Fruit fly (Drosophila melanogaster) whole organism, embryonic: ENCODE data around the gene Nrd1.
A peak's percentile ranks its signal among the peaks of the same experiment; 100 is the strongest.

Experiments
- Adf1 ChIP-seq: fragments of 200-800 bp; sonication (Bioruptor generic); IDR thresholded peaks from 2 replicates; pipeline ENCODE4 v1.3.6; 2022; ENCODE audit warnings: missing biosample characterization, missing genetic modification characterization
- Antp ChIP-seq: fragments of 200-800 bp; sonication (Bioruptor generic); optimal IDR thresholded peaks from 3 replicates; lab custom pipeline; 2016; ENCODE audit warnings: missing biosample characterization, missing genetic modification characterization
- B-H2 ChIP-seq: fragments of 200-800 bp; sonication (Bioruptor generic); optimal IDR thresholded peaks from 2 replicates; lab custom pipeline; 2018; ENCODE audit warnings: missing biosample characterization, mild to moderate bottlenecking, missing genetic modification characterization
- CG1024 ChIP-seq: fragments of 200-800 bp; sonication (Bioruptor generic); IDR thresholded peaks from 2 replicates; pipeline ENCODE4 v1.3.6; 2022; ENCODE audit warnings: missing biosample characterization, missing genetic modification characterization
- CG11560 ChIP-seq: fragments of 200-800 bp; sonication (Bioruptor generic); IDR thresholded peaks from 3 replicates; pipeline ENCODE4 v1.3.6; 2022; ENCODE audit warnings: missing biosample characterization, missing genetic modification characterization
- CG12104 ChIP-seq: fragments of 200-800 bp; sonication (Bioruptor generic); optimal IDR thresholded peaks from 3 replicates; lab custom pipeline; 2016; ENCODE audit warnings: missing biosample characterization, missing genetic modification characterization
- CG13775 ChIP-seq: fragments of 200-800 bp; sonication (Bioruptor generic); optimal IDR thresholded peaks from 3 replicates; lab custom pipeline; 2017; ENCODE audit warnings: missing biosample characterization, mild to moderate bottlenecking, missing genetic modification characterization
- CG14014 ChIP-seq: fragments of 200-800 bp; sonication (Bioruptor generic); IDR thresholded peaks from 2 replicates; pipeline ENCODE4 v1.3.6; 2022; ENCODE audit warnings: missing biosample characterization, missing genetic modification characterization
- CG15514 ChIP-seq: fragments of 200-800 bp; sonication (Bioruptor generic); optimal IDR thresholded peaks from 3 replicates; lab custom pipeline; 2017; ENCODE audit warnings: missing biosample characterization, missing genetic modification characterization, mild to moderate bottlenecking, moderate library complexity, missing genetic modification reagents
- CG15601 ChIP-seq: fragments of 200-800 bp; sonication (Bioruptor generic); optimal IDR thresholded peaks from 3 replicates; lab custom pipeline; 2019; ENCODE audit warnings: missing biosample characterization, mild to moderate bottlenecking, missing genetic modification characterization, moderate library complexity
- CG17385 ChIP-seq: fragments of 200-800 bp; sonication (Bioruptor generic); optimal IDR thresholded peaks from 3 replicates; lab custom pipeline; 2018; ENCODE audit warnings: missing biosample characterization, mild to moderate bottlenecking, missing genetic modification characterization
- CG30403 ChIP-seq: fragments of 200-800 bp; sonication (Bioruptor generic); optimal IDR thresholded peaks from 3 replicates; lab custom pipeline; 2016; ENCODE audit warnings: missing biosample characterization, missing genetic modification characterization
- CG3065 ChIP-seq: fragments of 200-800 bp; sonication (Bioruptor generic); optimal IDR thresholded peaks from 2 replicates; lab custom pipeline; 2016; ENCODE audit warnings: missing biosample characterization, missing genetic modification characterization
- CG33557 ChIP-seq: fragments of 200-800 bp; sonication (Bioruptor generic); optimal IDR thresholded peaks from 2 replicates; lab custom pipeline; 2019; ENCODE audit warnings: missing biosample characterization, mild to moderate bottlenecking, missing genetic modification characterization, moderate library complexity
- CG4707 ChIP-seq: fragments of 200-800 bp; sonication (Bioruptor generic); optimal IDR thresholded peaks from 2 replicates; lab custom pipeline; 2018; ENCODE audit warnings: missing biosample characterization, mild to moderate bottlenecking, missing genetic modification characterization, moderate library complexity
- CG6791 ChIP-seq: fragments of 200-800 bp; sonication (Bioruptor generic); IDR thresholded peaks from 3 replicates; pipeline ENCODE4 v1.3.6; 2022; ENCODE audit warnings: missing biosample characterization, missing genetic modification characterization; ENCODE audit not compliant: partially characterized antibody
- CG7357 ChIP-seq: fragments of 200-800 bp; sonication (Bioruptor generic); IDR thresholded peaks from 3 replicates; pipeline ENCODE4 v1.3.6; 2022; ENCODE audit warnings: missing biosample characterization, missing genetic modification characterization
- CG7745 ChIP-seq: fragments of 200-800 bp; sonication (Bioruptor generic); optimal IDR thresholded peaks from 2 replicates; lab custom pipeline; 2018; ENCODE audit warnings: missing biosample characterization, mild to moderate bottlenecking, missing genetic modification characterization, moderate library complexity
- Dfd ChIP-seq, 2 experiments: fragments of >200 bp; optimal IDR thresholded peaks; 2 replicates each; lab custom pipeline; 2017; ENCODE audit warnings: missing biosample characterization in 2 of 2, missing genetic modification characterization in 2 of 2
- Gsc ChIP-seq: fragments of 200-800 bp; sonication (Bioruptor generic); IDR thresholded peaks from 2 replicates; pipeline ENCODE4 v1.3.6; 2022; ENCODE audit warnings: missing biosample characterization, missing genetic modification characterization
- H2.0 ChIP-seq: fragments of 200-800 bp; sonication (Bioruptor generic); IDR thresholded peaks from 2 replicates; pipeline ENCODE4 v1.3.6; 2022; ENCODE audit warnings: missing biosample characterization, missing genetic modification characterization
- Max ChIP-seq: fragments of 200-800 bp; sonication (Bioruptor generic); optimal IDR thresholded peaks from 2 replicates; lab custom pipeline; 2016; ENCODE audit warnings: missing biosample characterization, mild to moderate bottlenecking, missing genetic modification characterization
- Poxn ChIP-seq: fragments of 200-800 bp; sonication (Bioruptor generic); IDR thresholded peaks from 2 replicates; pipeline ENCODE4 v1.3.6; 2022; ENCODE audit warnings: missing biosample characterization, missing genetic modification characterization
- YL-1 ChIP-seq: fragments of 200-800 bp; sonication (Bioruptor generic); optimal IDR thresholded peaks from 3 replicates; lab custom pipeline; 2017; ENCODE audit warnings: missing biosample characterization, mild to moderate bottlenecking, missing genetic modification characterization
- bigmax ChIP-seq: fragments of 200-800 bp; sonication (Bioruptor generic); optimal IDR thresholded peaks from 2 replicates; lab custom pipeline; 2018; ENCODE audit warnings: missing biosample characterization, mild to moderate bottlenecking, missing genetic modification characterization
- bsh ChIP-seq, 2 experiments: fragments of 200-800 bp; sonication (Bioruptor generic); optimal IDR thresholded peaks; 2 replicates each; lab custom pipeline; 2017 to 2018; ENCODE audit warnings: mild to moderate bottlenecking in 2 of 2, missing biosample characterization in 2 of 2, missing genetic modification characterization in 2 of 2, moderate library complexity in 1 of 2
- crp ChIP-seq, 2 experiments: fragments of 200-800 bp; sonication (Bioruptor generic); optimal IDR thresholded peaks; 2 replicates in 1 of 2; 3 replicates in 1 of 2; lab custom pipeline; 2017; ENCODE audit warnings: missing biosample characterization in 2 of 2, missing genetic modification characterization in 2 of 2, mild to moderate bottlenecking in 1 of 2, moderate library complexity in 1 of 2
- fd102C ChIP-seq: fragments of 200-800 bp; sonication (Bioruptor generic); optimal IDR thresholded peaks from 2 replicates; lab custom pipeline; 2018; ENCODE audit warnings: missing biosample characterization, mild to moderate bottlenecking, missing genetic modification characterization, moderate library complexity
- ftz-f1 ChIP-seq: fragments of 200-800 bp; sonication (Bioruptor generic); optimal IDR thresholded peaks from 2 replicates; lab custom pipeline; 2016; ENCODE audit warnings: missing biosample characterization, missing genetic modification characterization
- hkb ChIP-seq, 2 experiments: fragments of 200-800 bp in 1 of 2; fragments of >200 bp in 1 of 2; sonication (Bioruptor generic) in 1 of 2; IDR thresholded peaks in 1 of 2; optimal IDR thresholded peaks in 1 of 2; 2 replicates each; pipeline versions ENCODE4 v1.3.6 to Lab custom; 2017 to 2022; ENCODE audit warnings: missing biosample characterization in 1 of 2, missing genetic modification characterization in 1 of 2
- kni ChIP-seq: fragments of 200-800 bp; sonication (Bioruptor generic); optimal IDR thresholded peaks from 3 replicates; lab custom pipeline; 2017; ENCODE audit warnings: mild to moderate bottlenecking, missing biosample characterization, missing genetic modification reagents, missing genetic modification characterization
- lab ChIP-seq: fragments of 200-800 bp; sonication (Bioruptor generic); optimal IDR thresholded peaks from 3 replicates; lab custom pipeline; 2017; ENCODE audit warnings: missing biosample characterization, missing genetic modification characterization, mild to moderate bottlenecking, moderate library complexity, missing genetic modification reagents
- mld ChIP-seq: fragments of 200-800 bp; sonication (Bioruptor generic); IDR thresholded peaks from 3 replicates; pipeline ENCODE4 v1.3.6; 2022; ENCODE audit warnings: missing biosample characterization, missing genetic modification characterization; ENCODE audit not compliant: partially characterized antibody
- nau ChIP-seq: fragments of 200-800 bp; sonication (Bioruptor generic); optimal IDR thresholded peaks from 3 replicates; lab custom pipeline; 2017; ENCODE audit warnings: missing biosample characterization, mild to moderate bottlenecking, missing genetic modification characterization, missing genetic modification reagents
- nom ChIP-seq: fragments of 200-800 bp; sonication (Bioruptor generic); optimal IDR thresholded peaks from 2 replicates; lab custom pipeline; 2017; ENCODE audit warnings: missing biosample characterization, missing genetic modification characterization, mild to moderate bottlenecking, moderate library complexity, missing genetic modification reagents
- pros ChIP-seq: fragments of 200-800 bp; sonication (Bioruptor generic); optimal IDR thresholded peaks from 3 replicates; lab custom pipeline; 2019; ENCODE audit warnings: missing biosample characterization, mild to moderate bottlenecking, missing genetic modification characterization, moderate library complexity
- so ChIP-seq: fragments of 200-800 bp; sonication (Bioruptor generic); IDR thresholded peaks from 3 replicates; pipeline ENCODE4 v1.3.6; 2022; ENCODE audit warnings: missing biosample characterization, missing genetic modification characterization
- sr ChIP-seq: fragments of 200-800 bp; sonication (Bioruptor generic); IDR thresholded peaks from 3 replicates; pipeline ENCODE4 v1.3.6; 2022; ENCODE audit warnings: missing biosample characterization, missing genetic modification characterization

Gene Nrd1

dm6 chrX:11817183-11817972, 51.3 kb downstream of the Nrd1 start (continued):
- TF ChIP-seq bsh (GFP tag; optimal IDR thresholded peaks at IDR 0.05; lab: Kevin White, UChicago) (no peak), fd102C (no peak), bigmax (GFP tag; lab: Kevin White, UChicago) (no peak), CG30403 (no peak), Dfd (GFP tag; optimal IDR thresholded peaks at IDR 0.05; lab: Kevin White, UChicago) (no peak), nau (GFP tag; lab: Kevin White, UChicago) (peak; percentile 13), hkb (optimal IDR thresholded peaks at IDR 0.05; lab: Kevin White, UChicago) (no peak), hkb (GFP tag; IDR thresholded peaks at IDR 0.05; lab: Robert Waterston, UW) (no peak), ftz-f1 (GFP tag; lab: Kevin White, UChicago) (no peak), CG3065 (GFP tag; lab: Kevin White, UChicago) (no peak), Gsc (GFP tag; lab: Robert Waterston, UW) (no peak), Poxn (GFP tag; lab: Robert Waterston, UW) (no peak), pros (GFP tag; lab: Kevin White, UChicago) (peak; percentile 61), Max (no peak), so (GFP tag; lab: Robert Waterston, UW) (no peak), crp (GFP tag; optimal IDR thresholded peaks at IDR 0.05; lab: Kevin White, UChicago) (peak in 1 of 2 experiments; percentile 73), mld (GFP tag; lab: Robert Waterston, UW) (no peak), CG6791 (GFP tag; lab: Robert Waterston, UW) (no peak), kni (peak; percentile 28), CG7745 (tag; lab: Kevin White, UChicago) (no peak), lab (peak; percentile 28), nom (GFP tag; lab: Kevin White, UChicago) (peak; percentile 15), CG13775 (GFP tag; lab: Kevin White, UChicago) (no peak), sr (GFP tag; lab: Robert Waterston, UW) (no peak), YL-1 (no peak), CG11560 (tag; lab: Robert Waterston, UW) (no peak), CG7357 (GFP tag; lab: Robert Waterston, UW) (no peak), CG15601 (tag; lab: Kevin White, UChicago) (peak; percentile 21), Antp (GFP tag; lab: Kevin White, UChicago) (no peak), Adf1 (GFP tag; lab: Robert Waterston, UW) (peak; percentile 98), H2.0 (no peak), CG4707 (no peak), CG17385 (GFP tag; lab: Kevin White, UChicago) (peak; percentile 88), CG15514 (GFP tag; lab: Kevin White, UChicago) (no peak), B-H2 (GFP tag; lab: Kevin White, UChicago) (no peak), CG12104 (no peak), CG33557 (GFP tag; lab: Kevin White, UChicago) (no peak), CG1024 (GFP tag; lab: Robert Waterston, UW) (no peak), CG14014 (0 out of 2 replicates have a peak, but pooled peaks have one; percentile 16)
- TF ChIP-seq, all 482 proteins: peak for 39
